Fruit fly (Drosophila melanogaster) whole organism, embryonic: ENCODE measurements around the gene Paris.

ENCODE experiments used
- Ada2b ChIP-seq: fragments of 200-800 bp; sonication (Bioruptor generic); IDR thresholded peaks from 2 replicates; pipeline ENCODE4 v1.3.6; 2022; ENCODE audit warnings: missing biosample characterization, missing genetic modification characterization
- Bdp1 ChIP-seq: fragments of 200-800 bp; sonication (Bioruptor generic); optimal IDR thresholded peaks from 3 replicates; lab custom pipeline; 2016; ENCODE audit warnings: missing biosample characterization, missing genetic modification characterization
- BtbVII ChIP-seq: fragments of 200-800 bp; sonication (Bioruptor generic); optimal IDR thresholded peaks from 3 replicates; lab custom pipeline; 2017; ENCODE audit warnings: missing biosample characterization, mild to moderate bottlenecking, missing genetic modification characterization
- CG10267 ChIP-seq: fragments of 200-800 bp; sonication (Bioruptor generic); optimal IDR thresholded peaks from 2 replicates; lab custom pipeline; 2018; ENCODE audit warnings: missing biosample characterization, mild to moderate bottlenecking, missing genetic modification characterization, moderate library complexity
- CG11085 ChIP-seq: fragments of 200-800 bp; sonication (Bioruptor generic); IDR thresholded peaks from 2 replicates; pipeline ENCODE4 v1.3.6; 2022; ENCODE audit warnings: missing biosample characterization, missing genetic modification characterization
- CG11093 ChIP-seq: fragments of 200-800 bp; sonication (Bioruptor generic); IDR thresholded peaks from 3 replicates; pipeline ENCODE4 v1.3.6; 2022; ENCODE audit warnings: missing biosample characterization, missing genetic modification characterization
- CG12071 ChIP-seq: fragments of 200-800 bp; sonication (Bioruptor generic); optimal IDR thresholded peaks from 3 replicates; lab custom pipeline; 2018; ENCODE audit warnings: missing biosample characterization, mild to moderate bottlenecking, missing genetic modification characterization
- CG1233 ChIP-seq: fragments of 200-800 bp; sonication (Bioruptor generic); optimal IDR thresholded peaks from 4 replicates; lab custom pipeline; 2018; ENCODE audit warnings: missing biosample characterization, mild to moderate bottlenecking, missing genetic modification characterization
- CG14667 ChIP-seq: fragments of 200-800 bp; sonication (Bioruptor generic); IDR thresholded peaks from 2 replicates; pipeline ENCODE4 v1.3.6; 2022; ENCODE audit warnings: missing biosample characterization, missing genetic modification characterization
- CG14965 ChIP-seq: fragments of 200-800 bp; sonication (Bioruptor generic); optimal IDR thresholded peaks from 2 replicates; lab custom pipeline; 2016; ENCODE audit warnings: missing biosample characterization, missing genetic modification characterization, borderline replicate concordance
- CG15269 ChIP-seq: fragments of 200-800 bp; sonication (Bioruptor generic); optimal IDR thresholded peaks from 2 replicates; lab custom pipeline; 2018; ENCODE audit warnings: missing biosample characterization, mild to moderate bottlenecking, missing genetic modification characterization, moderate library complexity
- CG15479 ChIP-seq: fragments of 200-800 bp; sonication (Bioruptor generic); optimal IDR thresholded peaks from 3 replicates; lab custom pipeline; 2019; ENCODE audit warnings: missing biosample characterization, mild to moderate bottlenecking, missing genetic modification characterization, moderate library complexity
- CG1603 ChIP-seq: fragments of 200-800 bp; sonication (Bioruptor generic); optimal IDR thresholded peaks from 2 replicates; lab custom pipeline; 2019; ENCODE audit warnings: missing biosample characterization, mild to moderate bottlenecking, missing genetic modification characterization, moderate library complexity
- CG16863 ChIP-seq: fragments of 200-800 bp; sonication (Bioruptor generic); optimal IDR thresholded peaks from 3 replicates; lab custom pipeline; 2016; ENCODE audit warnings: missing biosample characterization, missing genetic modification characterization
- CG17385 ChIP-seq: fragments of 200-800 bp; sonication (Bioruptor generic); optimal IDR thresholded peaks from 3 replicates; lab custom pipeline; 2018; ENCODE audit warnings: missing biosample characterization, mild to moderate bottlenecking, missing genetic modification characterization
- CG17612 ChIP-seq: fragments of 200-800 bp; sonication (Bioruptor generic); IDR thresholded peaks from 2 replicates; pipeline ENCODE4 v1.3.6; 2022; ENCODE audit warnings: missing biosample characterization, missing genetic modification characterization
- CG18011 ChIP-seq: fragments of 200-800 bp; sonication (Bioruptor generic); optimal IDR thresholded peaks from 2 replicates; lab custom pipeline; 2017; ENCODE audit warnings: missing biosample characterization, missing genetic modification characterization, mild to moderate bottlenecking, moderate library complexity, missing genotype
- CG18599 ChIP-seq: fragments of 200-800 bp; sonication (Bioruptor generic); optimal IDR thresholded peaks from 3 replicates; lab custom pipeline; 2017; ENCODE audit warnings: missing biosample characterization, missing genetic modification characterization, mild to moderate bottlenecking, moderate library complexity, missing genetic modification reagents
- CG2875 ChIP-seq: fragments of 200-800 bp; sonication (Bioruptor generic); optimal IDR thresholded peaks from 2 replicates; lab custom pipeline; 2017; ENCODE audit warnings: missing biosample characterization, mild to moderate bottlenecking, missing genetic modification characterization, missing genetic modification reagents
- CG31388 ChIP-seq: fragments of 200-800 bp; sonication (Bioruptor generic); optimal IDR thresholded peaks from 2 replicates; lab custom pipeline; 2016; ENCODE audit warnings: missing biosample characterization, missing genetic modification characterization
- CG7372 ChIP-seq: fragments of 200-800 bp; sonication (Bioruptor generic); IDR thresholded peaks from 2 replicates; pipeline ENCODE4 v1.3.6; 2022; ENCODE audit warnings: missing biosample characterization, missing genetic modification characterization
- CG7963 ChIP-seq: fragments of 200-800 bp; sonication (Bioruptor generic); IDR thresholded peaks from 3 replicates; pipeline ENCODE4 v1.3.6; 2022; ENCODE audit warnings: missing biosample characterization, missing genetic modification characterization; ENCODE audit not compliant: partially characterized antibody
- Dbx ChIP-seq: fragments of 200-800 bp; sonication (Bioruptor generic); IDR thresholded peaks from 3 replicates; pipeline ENCODE4 v1.3.6; 2022; ENCODE audit warnings: missing biosample characterization, missing genetic modification characterization
- Dll ChIP-seq: fragments of 200-800 bp; sonication (Bioruptor generic); IDR thresholded peaks from 4 replicates; pipeline ENCODE4 v1.3.6; 2022; ENCODE audit warnings: missing biosample characterization, missing genetic modification characterization; ENCODE audit not compliant: partially characterized antibody
- HLH4C ChIP-seq: fragments of 200-800 bp; sonication (Bioruptor generic); IDR thresholded peaks from 3 replicates; pipeline ENCODE4 v1.3.6; 2022; ENCODE audit warnings: missing biosample characterization, missing genetic modification characterization; ENCODE audit not compliant: partially characterized antibody
- Meics ChIP-seq: fragments of 200-800 bp; sonication (Bioruptor generic); optimal IDR thresholded peaks from 2 replicates; lab custom pipeline; 2017; ENCODE audit warnings: missing biosample characterization, mild to moderate bottlenecking, missing genetic modification characterization
- Myb ChIP-seq: fragments of 200-800 bp; sonication (Bioruptor generic); optimal IDR thresholded peaks from 2 replicates; lab custom pipeline; 2016; ENCODE audit warnings: missing biosample characterization, missing genetic modification characterization
- NfI ChIP-seq: fragments of 200-800 bp; sonication (Bioruptor generic); optimal IDR thresholded peaks from 3 replicates; lab custom pipeline; 2018; ENCODE audit warnings: missing biosample characterization, mild to moderate bottlenecking, missing genetic modification characterization, moderate library complexity
- Sin3A ChIP-seq: fragments of >200 bp; optimal IDR thresholded peaks from 2 replicates; lab custom pipeline; 2018
- Sox100B ChIP-seq: fragments of 200-800 bp; sonication (Bioruptor generic); optimal IDR thresholded peaks from 3 replicates; lab custom pipeline; 2018; ENCODE audit warnings: missing biosample characterization, mild to moderate bottlenecking, missing genetic modification characterization
- Ssrp ChIP-seq: fragments of 200-800 bp; sonication (Bioruptor generic); optimal IDR thresholded peaks from 2 replicates; lab custom pipeline; 2018; ENCODE audit warnings: missing biosample characterization, mild to moderate bottlenecking, missing genetic modification characterization, moderate library complexity
- Taf1 ChIP-seq: fragments of 200-800 bp; sonication (Bioruptor generic); IDR thresholded peaks from 2 replicates; pipeline ENCODE4 v1.3.6; 2022; ENCODE audit warnings: missing biosample characterization, missing genetic modification characterization
- bcd ChIP-seq: fragments of 200-800 bp; sonication (Bioruptor generic); optimal IDR thresholded peaks from 2 replicates; lab custom pipeline; 2017; ENCODE audit warnings: missing biosample characterization, mild to moderate bottlenecking, missing genetic modification characterization
- cato ChIP-seq: fragments of 200-800 bp; sonication (Bioruptor generic); optimal IDR thresholded peaks from 2 replicates; lab custom pipeline; 2016; ENCODE audit warnings: missing biosample characterization, missing genetic modification characterization, borderline replicate concordance
- caup ChIP-seq: fragments of 200-800 bp; sonication (Bioruptor generic); optimal IDR thresholded peaks from 3 replicates; lab custom pipeline; 2017; ENCODE audit warnings: missing biosample characterization, mild to moderate bottlenecking, missing genetic modification characterization, moderate library complexity; ENCODE audit not compliant: severe bottlenecking
- chinmo ChIP-seq: fragments of 200-800 bp; sonication (Bioruptor generic); IDR thresholded peaks from 4 replicates; pipeline ENCODE4 v1.3.6; 2022; ENCODE audit warnings: missing biosample characterization, missing genetic modification characterization; ENCODE audit not compliant: partially characterized antibody
- crc ChIP-seq: fragments of 200-800 bp; sonication (Bioruptor generic); optimal IDR thresholded peaks from 2 replicates; lab custom pipeline; 2016; ENCODE audit warnings: missing biosample characterization, missing genetic modification characterization
- esg ChIP-seq: fragments of 200-800 bp; sonication (Bioruptor generic); conservative IDR thresholded peaks from 2 replicates; pipeline ENCODE4 v1.3.6; 2022; ENCODE audit warnings: missing biosample characterization, missing genetic modification characterization
- ewg ChIP-seq: fragments of 200-800 bp; sonication (Bioruptor generic); optimal IDR thresholded peaks from 3 replicates; lab custom pipeline; 2017; ENCODE audit warnings: mild to moderate bottlenecking, missing biosample characterization, missing genetic modification reagents, missing genetic modification characterization
- eyg ChIP-seq: fragments of 200-800 bp; sonication (Bioruptor generic); optimal IDR thresholded peaks from 3 replicates; lab custom pipeline; 2016; ENCODE audit warnings: missing biosample characterization, missing genetic modification characterization
- ind ChIP-seq: fragments of 200-800 bp; sonication (Bioruptor generic); optimal IDR thresholded peaks from 3 replicates; lab custom pipeline; 2016; ENCODE audit warnings: missing biosample characterization, missing genetic modification characterization
- klu ChIP-seq: fragments of 200-800 bp; sonication (Bioruptor generic); IDR thresholded peaks from 2 replicates; pipeline ENCODE4 v1.3.6; 2022; ENCODE audit warnings: missing biosample characterization, missing genetic modification characterization
- lmd ChIP-seq: fragments of 200-800 bp; sonication (Bioruptor generic); IDR thresholded peaks from 2 replicates; pipeline ENCODE4 v1.3.6; 2022; ENCODE audit warnings: missing biosample characterization, missing genetic modification characterization
- mam ChIP-seq: fragments of 200-800 bp; sonication (Bioruptor generic); optimal IDR thresholded peaks from 3 replicates; lab custom pipeline; 2016; ENCODE audit warnings: missing biosample characterization, missing genetic modification characterization
- org-1 ChIP-seq: fragments of 200-800 bp; sonication (Bioruptor generic); optimal IDR thresholded peaks from 2 replicates; lab custom pipeline; 2017; ENCODE audit warnings: missing biosample characterization, missing genetic modification characterization
- pb ChIP-seq: fragments of 200-800 bp; sonication (Bioruptor generic); optimal IDR thresholded peaks from 3 replicates; lab custom pipeline; 2016; ENCODE audit warnings: missing biosample characterization, missing genetic modification characterization
- pnt ChIP-seq: fragments of 200-800 bp; sonication (Bioruptor generic); optimal IDR thresholded peaks from 3 replicates; lab custom pipeline; 2016; ENCODE audit warnings: missing biosample characterization, missing genetic modification characterization
- row ChIP-seq: fragments of 200-800 bp; sonication (Bioruptor generic); IDR thresholded peaks from 3 replicates; pipeline ENCODE4 v1.3.6; 2022; ENCODE audit warnings: missing biosample characterization, missing genetic modification characterization
- sens-2 ChIP-seq: fragments of 200-800 bp; sonication (Bioruptor generic); IDR thresholded peaks from 2 replicates; pipeline ENCODE4 v1.3.6; 2022; ENCODE audit warnings: missing biosample characterization, missing genetic modification characterization
- sqz ChIP-seq: fragments of 200-800 bp; sonication (Bioruptor generic); optimal IDR thresholded peaks from 3 replicates; lab custom pipeline; 2018; ENCODE audit warnings: missing biosample characterization, mild to moderate bottlenecking, missing genetic modification characterization
- trh ChIP-seq: fragments of 200-800 bp; sonication (Bioruptor generic); optimal IDR thresholded peaks from 2 replicates; lab custom pipeline; 2016; ENCODE audit warnings: missing biosample characterization, missing genetic modification characterization
- vfl ChIP-seq: fragments of 200-800 bp; sonication (Bioruptor generic); optimal IDR thresholded peaks from 2 replicates; lab custom pipeline; 2016; ENCODE audit warnings: missing biosample characterization, missing genetic modification characterization

Paris gene

dm6 chr2L:4417982-4418381, 45.4 kb upstream of the Paris start (continued):
- TF ChIP-seq Dbx, result no peak
- TF ChIP-seq CG18011, result no peak
- no peak for TF ChIP-seq pb
- TF ChIP-seq lmd, result peak; percentile 53
- TF ChIP-seq Sin3A (lab: Kevin White, UChicago), result no peak
- no peak for TF ChIP-seq Sox100B (GFP tag; lab: Kevin White, UChicago)
- peak; percentile 96 for TF ChIP-seq CG14965 (GFP tag; lab: Kevin White, UChicago)
- TF ChIP-seq sens-2, result no peak
- no peak for TF ChIP-seq CG11085 (GFP tag; lab: Robert Waterston, UW)
- no peak for TF ChIP-seq CG7372 (GFP tag; lab: Robert Waterston, UW)
- peak; percentile 65; the same call in 1 of the 2 replicates for TF ChIP-seq CG17612 (GFP tag; lab: Robert Waterston, UW)
- TF ChIP-seq ind (GFP tag; lab: Kevin White, UChicago), result peak; percentile 32
- no peak for TF ChIP-seq Taf1 (GFP tag; lab: Robert Waterston, UW)
- no peak for TF ChIP-seq CG31388 (GFP tag; lab: Kevin White, UChicago)
- no peak for TF ChIP-seq row (GFP tag; lab: Robert Waterston, UW)
- TF ChIP-seq NfI (GFP tag; lab: Kevin White, UChicago), result no peak
- peak; percentile 32; the same call in 1 of the 2 replicates for TF ChIP-seq CG14667 (GFP tag; lab: Robert Waterston, UW)
- no peak for TF ChIP-seq org-1 (GFP tag; lab: Kevin White, UChicago)
- TF ChIP-seq ewg (GFP tag; lab: Kevin White, UChicago), result no peak
- no peak for TF ChIP-seq CG12071 (GFP tag; lab: Kevin White, UChicago)
- TF ChIP-seq sqz (GFP tag; lab: Kevin White, UChicago), result no peak
- no peak for TF ChIP-seq Dll (GFP tag; lab: Robert Waterston, UW)
- TF ChIP-seq HLH4C (GFP tag; lab: Robert Waterston, UW), result no peak
- no peak for TF ChIP-seq mam (GFP tag; lab: Kevin White, UChicago)
- no peak for TF ChIP-seq CG15269 (tag; lab: Kevin White, UChicago)
- TF ChIP-seq CG7963, result no peak
- TF ChIP-seq Bdp1 (GFP tag; lab: Kevin White, UChicago), result no peak
- TF ChIP-seq crc (GFP tag; lab: Kevin White, UChicago), result no peak
- TF ChIP-seq cato, result no peak
- TF ChIP-seq CG17385 (GFP tag; lab: Kevin White, UChicago), result no peak
- TF ChIP-seq trh (GFP tag; lab: Kevin White, UChicago), result no peak
- TF ChIP-seq CG1603 (tag; lab: Kevin White, UChicago), result peak; percentile 25
- TF ChIP-seq CG15479 (GFP tag; lab: Kevin White, UChicago), result no peak
- peak; percentile 19 for TF ChIP-seq bcd
- TF ChIP-seq Meics, result no peak
- TF ChIP-seq CG18599, result no peak
- no peak for TF ChIP-seq vfl (GFP tag; lab: Kevin White, UChicago)
- TF ChIP-seq CG10267 (tag; lab: Kevin White, UChicago), result no peak
- TF ChIP-seq Myb (GFP tag; lab: Kevin White, UChicago), result no peak
- no peak for TF ChIP-seq esg (GFP tag; lab: Robert Waterston, UW)
- TF ChIP-seq Ssrp (tag; lab: Kevin White, UChicago), result no peak
- TF ChIP-seq BtbVII, result no peak
- TF ChIP-seq chinmo (GFP tag; lab: Robert Waterston, UW), result 0 out of 4 replicates have a peak, but pooled peaks have one; percentile 49
- no peak for TF ChIP-seq Ada2b (GFP tag; lab: Robert Waterston, UW)
- TF ChIP-seq pnt, result no peak
- no peak for TF ChIP-seq CG2875
- TF ChIP-seq caup (GFP tag; lab: Kevin White, UChicago), result no peak
- no peak for TF ChIP-seq klu (GFP tag; lab: Robert Waterston, UW)
- no peak for TF ChIP-seq CG11093 (GFP tag; lab: Robert Waterston, UW)
- TF ChIP-seq CG1233 (GFP tag; lab: Kevin White, UChicago), result no peak
- TF ChIP-seq eyg, result no peak
- TF ChIP-seq CG16863 (GFP tag; lab: Kevin White, UChicago), result no peak
